Worm (Caenorhabditis elegans) whole organism, midembryonic: ENCODE results near the gene nhr-70.

Experiments
- T22C8.4 ChIP-seq: fragments of 200-800 bp; sonication (Bioruptor generic); IDR thresholded peaks from 2 replicates; pipeline ENCODE4 v1.3.6; 2022; ENCODE audit warnings: missing genetic modification characterization, missing compliant biosample characterization
- cog-1 ChIP-seq: sonication (generic microtip); optimal IDR thresholded peaks from 2 replicates; lab custom pipeline; 2016; ENCODE audit warnings: missing genetic modification characterization, missing compliant biosample characterization
- flt-1 ChIP-seq: fragments of 200-800 bp; sonication (Bioruptor generic); IDR thresholded peaks from 2 replicates; pipeline ENCODE4 v1.3.6; 2022; ENCODE audit warnings: missing genetic modification characterization, missing compliant biosample characterization
- klf-2 ChIP-seq: fragments of 200-800 bp; sonication (Bioruptor generic); conservative IDR thresholded peaks from 2 replicates; pipeline ENCODE4 v1.3.6; 2022; ENCODE audit warnings: missing genetic modification reagents, missing genetic modification characterization, missing compliant biosample characterization
- med-1 ChIP-seq: sonication (generic microtip); optimal IDR thresholded peaks from 2 replicates; lab custom pipeline; 2017; ENCODE audit warnings: missing genetic modification characterization, mild to moderate bottlenecking, missing compliant biosample characterization, antibody characterized with exemption, missing genetic modification reagents; ENCODE audit not compliant: insufficient read depth
- ref-1 ChIP-seq: fragments of 200-800 bp; sonication (Bioruptor generic); conservative IDR thresholded peaks from 2 replicates; pipeline ENCODE4 v1.3.6; 2022; ENCODE audit warnings: missing genetic modification reagents, missing genetic modification characterization, missing compliant biosample characterization
- tab-1 ChIP-seq: fragments of 200-800 bp; sonication (Bioruptor generic); IDR thresholded peaks from 2 replicates; pipeline ENCODE4 v1.3.6; 2022; ENCODE audit warnings: missing genetic modification characterization, missing compliant biosample characterization
- ztf-23 ChIP-seq: fragments of 200-800 bp; sonication (Bioruptor generic); IDR thresholded peaks from 2 replicates; pipeline ENCODE4 v1.3.6; 2022; ENCODE audit warnings: missing genetic modification reagents, missing genetic modification characterization, missing compliant biosample characterization

DNA sequence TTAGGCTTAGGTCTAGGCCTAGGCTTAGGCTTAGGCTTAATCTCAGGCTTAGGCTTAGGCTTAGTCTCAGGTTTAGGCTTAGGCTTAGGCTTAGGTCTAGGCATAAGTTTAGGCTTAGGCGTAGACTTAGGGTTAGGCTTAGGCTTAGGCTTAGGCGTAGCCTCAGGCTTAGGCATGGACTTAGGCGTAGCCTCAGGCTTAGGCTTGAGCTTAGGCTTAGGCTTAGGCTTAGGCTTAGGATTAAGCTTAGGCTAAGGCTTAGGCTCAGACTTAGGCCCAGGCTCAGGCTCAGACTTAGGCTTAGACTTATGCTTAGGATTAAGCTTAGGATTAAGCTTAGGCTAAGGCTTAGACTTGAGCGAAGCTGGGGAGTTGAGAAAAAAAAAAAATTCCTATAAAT lies 3.2 kb upstream of the nhr-70 start:
- TF ChIP-seq T22C8.4 (GFP tag; lab: Robert Waterston, UW) (no peak), flt-1 (no peak), ref-1 (GFP tag; lab: Robert Waterston, UW) (no peak), ztf-23 (no peak), klf-2 (no peak), cog-1 (no peak), med-1 (no peak), tab-1 (GFP tag; lab: Robert Waterston, UW) (no peak)
